Fruit fly (Drosophila melanogaster) whole organism, embryonic: Measurements from ENCODE around the gene Svil.

Source experiments
- Atf3 ChIP-seq: fragments of 200-800 bp; sonication (Bioruptor generic); optimal IDR thresholded peaks from 3 replicates; lab custom pipeline; 2016; ENCODE audit warnings: missing biosample characterization, missing genetic modification characterization
- BEAF-32 ChIP-seq: fragments of 200-800 bp; sonication (Bioruptor generic); optimal IDR thresholded peaks from 3 replicates; lab custom pipeline; 2017; ENCODE audit warnings: missing biosample characterization, missing genetic modification characterization, mild to moderate bottlenecking, moderate library complexity, missing genetic modification reagents
- CG10366 ChIP-seq: fragments of 200-800 bp; sonication (Bioruptor generic); IDR thresholded peaks from 2 replicates; pipeline ENCODE4 v1.3.6; 2022; ENCODE audit warnings: missing biosample characterization, missing genetic modification characterization
- CG11695 ChIP-seq: fragments of 200-800 bp; sonication (Bioruptor generic); IDR thresholded peaks from 3 replicates; pipeline ENCODE4 v1.3.6; 2022; ENCODE audit warnings: missing biosample characterization, missing genetic modification characterization
- CG12104 ChIP-seq: fragments of 200-800 bp; sonication (Bioruptor generic); optimal IDR thresholded peaks from 3 replicates; lab custom pipeline; 2016; ENCODE audit warnings: missing biosample characterization, missing genetic modification characterization
- CG12219 ChIP-seq: fragments of 200-800 bp; sonication (Bioruptor generic); optimal IDR thresholded peaks from 3 replicates; lab custom pipeline; 2018; ENCODE audit warnings: missing biosample characterization, mild to moderate bottlenecking, missing genetic modification characterization
- CG13424 ChIP-seq: fragments of 200-800 bp; sonication (Bioruptor generic); optimal IDR thresholded peaks from 2 replicates; lab custom pipeline; 2019; ENCODE audit warnings: missing biosample characterization, mild to moderate bottlenecking, missing genetic modification characterization, moderate library complexity
- CG14014 ChIP-seq: fragments of 200-800 bp; sonication (Bioruptor generic); IDR thresholded peaks from 2 replicates; pipeline ENCODE4 v1.3.6; 2022; ENCODE audit warnings: missing biosample characterization, missing genetic modification characterization
- CG14050 ChIP-seq: fragments of 200-800 bp; sonication (Bioruptor generic); IDR thresholded peaks from 3 replicates; pipeline ENCODE4 v1.3.6; 2022; ENCODE audit warnings: missing biosample characterization, missing genetic modification characterization
- CG3407 ChIP-seq: fragments of 200-800 bp; sonication (Bioruptor generic); optimal IDR thresholded peaks from 2 replicates; lab custom pipeline; 2018; ENCODE audit warnings: missing biosample characterization, mild to moderate bottlenecking, missing genetic modification characterization
- CG4404 ChIP-seq: fragments of 200-800 bp; sonication (Bioruptor generic); IDR thresholded peaks from 2 replicates; pipeline ENCODE4 v1.3.6; 2022; ENCODE audit warnings: missing biosample characterization, missing genetic modification characterization
- CG4730 ChIP-seq: fragments of 200-800 bp; sonication (Bioruptor generic); IDR thresholded peaks from 2 replicates; pipeline ENCODE4 v1.3.6; 2022; ENCODE audit warnings: missing biosample characterization, missing genetic modification characterization
- CG8089 ChIP-seq: fragments of 200-800 bp; sonication (Bioruptor generic); optimal IDR thresholded peaks from 3 replicates; lab custom pipeline; 2016; ENCODE audit warnings: missing biosample characterization, missing genetic modification characterization
- CG9932 ChIP-seq: fragments of 200-800 bp; sonication (Bioruptor generic); IDR thresholded peaks from 2 replicates; pipeline ENCODE4 v1.3.6; 2022; ENCODE audit warnings: missing biosample characterization, missing genetic modification characterization
- Ets65A ChIP-seq: fragments of 200-800 bp; sonication (Bioruptor generic); peaks from one replicate; lab custom pipeline; 2016; ENCODE audit warnings: missing biosample characterization, missing genetic modification characterization
- Fer1 ChIP-seq: fragments of 200-800 bp; sonication (Bioruptor generic); optimal IDR thresholded peaks from 2 replicates; lab custom pipeline; 2017; ENCODE audit warnings: missing biosample characterization, mild to moderate bottlenecking, missing genetic modification characterization
- Fer3 ChIP-seq: fragments of 200-800 bp; sonication (Bioruptor generic); optimal IDR thresholded peaks from 2 replicates; lab custom pipeline; 2018; ENCODE audit warnings: missing biosample characterization, mild to moderate bottlenecking, missing genetic modification characterization, moderate library complexity
- Hey ChIP-seq: fragments of 200-800 bp; sonication (Bioruptor generic); optimal IDR thresholded peaks from 3 replicates; lab custom pipeline; 2018; ENCODE audit warnings: missing biosample characterization, mild to moderate bottlenecking, missing genetic modification characterization
- Lhr ChIP-seq: fragments of 200-800 bp; sonication (Bioruptor generic); optimal IDR thresholded peaks from 3 replicates; lab custom pipeline; 2017; ENCODE audit warnings: mild to moderate bottlenecking, missing biosample characterization, missing genetic modification reagents, missing genetic modification characterization
- Med ChIP-seq: fragments of 200-800 bp; sonication (Bioruptor generic); peaks from one replicate; lab custom pipeline; 2016; ENCODE audit warnings: missing biosample characterization, missing genetic modification characterization, mild to moderate bottlenecking, inconsistent platforms, moderate library complexity
- Myb ChIP-seq: fragments of 200-800 bp; sonication (Bioruptor generic); optimal IDR thresholded peaks from 2 replicates; lab custom pipeline; 2016; ENCODE audit warnings: missing biosample characterization, missing genetic modification characterization
- NC2α ChIP-seq: fragments of 200-800 bp; sonication (Bioruptor generic); optimal IDR thresholded peaks from 2 replicates; lab custom pipeline; 2016; ENCODE audit warnings: missing biosample characterization, missing genetic modification characterization
- Nf-YC ChIP-seq: fragments of 200-800 bp; optimal IDR thresholded peaks from 3 replicates; lab custom pipeline; 2019; ENCODE audit warnings: missing biosample characterization, mild to moderate bottlenecking, missing genetic modification characterization, moderate library complexity
- PHDP ChIP-seq: fragments of 200-800 bp; sonication (Bioruptor generic); optimal IDR thresholded peaks from 3 replicates; lab custom pipeline; 2018; ENCODE audit warnings: missing biosample characterization, mild to moderate bottlenecking, missing genetic modification characterization, moderate library complexity
- Six4 ChIP-seq: fragments of 200-800 bp; sonication (Bioruptor generic); optimal IDR thresholded peaks from 2 replicates; lab custom pipeline; 2016; ENCODE audit warnings: missing biosample characterization, missing genetic modification characterization
- abd-A ChIP-seq: fragments of 200-800 bp; sonication (Bioruptor generic); optimal IDR thresholded peaks from 3 replicates; lab custom pipeline; 2019; ENCODE audit warnings: missing biosample characterization, mild to moderate bottlenecking, missing genetic modification characterization, moderate library complexity
- ase ChIP-seq: fragments of 200-800 bp; sonication (Bioruptor generic); IDR thresholded peaks from 3 replicates; pipeline ENCODE4 v1.3.6; 2022; ENCODE audit warnings: missing biosample characterization, missing genetic modification characterization
- ato ChIP-seq: fragments of 200-800 bp; sonication (Bioruptor generic); IDR thresholded peaks from 2 replicates; pipeline ENCODE4 v1.3.6; 2022; ENCODE audit warnings: missing biosample characterization, missing genetic modification characterization; ENCODE audit not compliant: partially characterized antibody
- dan ChIP-seq: fragments of 200-800 bp; sonication (Bioruptor generic); IDR thresholded peaks from 2 replicates; pipeline ENCODE4 v1.3.6; 2022; ENCODE audit warnings: missing biosample characterization, missing genetic modification characterization
- dpn ChIP-seq, 2 experiments: fragments of 200-800 bp; sonication (Bioruptor generic); optimal IDR thresholded peaks; 3 replicates each; lab custom pipeline; 2016; ENCODE audit warnings: missing biosample characterization in 2 of 2, missing genetic modification characterization in 2 of 2
- exex ChIP-seq: fragments of 200-800 bp; sonication (Bioruptor generic); optimal IDR thresholded peaks from 4 replicates; lab custom pipeline; 2018; ENCODE audit warnings: missing biosample characterization, mild to moderate bottlenecking, missing genetic modification characterization, moderate library complexity
- eyg ChIP-seq: fragments of 200-800 bp; sonication (Bioruptor generic); optimal IDR thresholded peaks from 3 replicates; lab custom pipeline; 2016; ENCODE audit warnings: missing biosample characterization, missing genetic modification characterization
- gce ChIP-seq: fragments of 200-800 bp; sonication (Bioruptor generic); IDR thresholded peaks from 3 replicates; pipeline ENCODE4 v1.3.6; 2022; ENCODE audit warnings: missing biosample characterization, missing genetic modification characterization
- gcm2 ChIP-seq: fragments of 200-800 bp; sonication (Bioruptor generic); optimal IDR thresholded peaks from 2 replicates; lab custom pipeline; 2016; ENCODE audit warnings: missing biosample characterization, missing genetic modification characterization
- grau ChIP-seq: fragments of 200-800 bp; optimal IDR thresholded peaks from 3 replicates; lab custom pipeline; 2019; ENCODE audit warnings: missing biosample characterization, mild to moderate bottlenecking, missing genetic modification characterization, moderate library complexity
- grn ChIP-seq: fragments of 200-800 bp; sonication (Bioruptor generic); optimal IDR thresholded peaks from 3 replicates; lab custom pipeline; 2017; ENCODE audit warnings: missing biosample characterization, missing genetic modification characterization
- hkb ChIP-seq, 2 experiments: fragments of 200-800 bp in 1 of 2; fragments of >200 bp in 1 of 2; sonication (Bioruptor generic) in 1 of 2; IDR thresholded peaks in 1 of 2; optimal IDR thresholded peaks in 1 of 2; 2 replicates each; pipeline versions ENCODE4 v1.3.6 to Lab custom; 2017 to 2022; ENCODE audit warnings: missing biosample characterization in 1 of 2, missing genetic modification characterization in 1 of 2
- lilli ChIP-seq: fragments of 200-800 bp; sonication (Bioruptor generic); optimal IDR thresholded peaks from 3 replicates; lab custom pipeline; 2016; ENCODE audit warnings: missing biosample characterization, missing genetic modification characterization
- lola ChIP-seq, 3 experiments: fragments of >200 bp in 2 of 3; fragments of 200-800 bp in 1 of 3; sonication (Bioruptor generic) in 1 of 3; optimal IDR thresholded peaks; 2 replicates each; lab custom pipeline; 2017 to 2019; ENCODE audit warnings: missing biosample characterization in 3 of 3, missing genetic modification characterization in 3 of 3, mild to moderate bottlenecking in 1 of 3, moderate library complexity in 1 of 3
- org-1 ChIP-seq: fragments of 200-800 bp; sonication (Bioruptor generic); optimal IDR thresholded peaks from 2 replicates; lab custom pipeline; 2017; ENCODE audit warnings: missing biosample characterization, missing genetic modification characterization
- pnt ChIP-seq: fragments of 200-800 bp; sonication (Bioruptor generic); optimal IDR thresholded peaks from 3 replicates; lab custom pipeline; 2016; ENCODE audit warnings: missing biosample characterization, missing genetic modification characterization
- prd ChIP-seq, 3 experiments: fragments of >200 bp in 2 of 3; fragments of 200-800 bp in 1 of 3; sonication (Bioruptor generic) in 1 of 3; optimal IDR thresholded peaks in 2 of 3; IDR thresholded peaks in 1 of 3; 2 replicates in 2 of 3; 3 replicates in 1 of 3; pipeline versions ENCODE4 v1.3.6 to Lab custom; 2017 to 2022; ENCODE audit warnings: missing biosample characterization in 1 of 3, missing genetic modification characterization in 1 of 3
- rib ChIP-seq: fragments of 200-800 bp; sonication (Bioruptor generic); IDR thresholded peaks from 2 replicates; pipeline ENCODE4 v1.3.6; 2022; ENCODE audit warnings: missing biosample characterization, missing genetic modification characterization
- sisA ChIP-seq: fragments of 200-800 bp; sonication (Bioruptor generic); IDR thresholded peaks from 2 replicates; pipeline ENCODE4 v1.3.6; 2022; ENCODE audit warnings: missing biosample characterization, missing genetic modification characterization
- sna ChIP-seq: fragments of 200-800 bp; sonication (Bioruptor generic); IDR thresholded peaks from 2 replicates; pipeline ENCODE4 v1.3.6; 2022; ENCODE audit warnings: missing biosample characterization, missing genetic modification characterization; ENCODE audit not compliant: partially characterized antibody
- tll ChIP-seq, 2 experiments: fragments of 200-800 bp in 1 of 2; fragments of >200 bp in 1 of 2; sonication (Bioruptor generic) in 1 of 2; optimal IDR thresholded peaks; 2 replicates each; lab custom pipeline; 2017 to 2019; ENCODE audit warnings: missing biosample characterization in 2 of 2, missing genetic modification characterization in 2 of 2, mild to moderate bottlenecking in 1 of 2, moderate library complexity in 1 of 2
- tna ChIP-seq: fragments of 200-800 bp; sonication (Bioruptor generic); IDR thresholded peaks from 2 replicates; pipeline ENCODE4 v1.3.6; 2022; ENCODE audit warnings: missing biosample characterization, missing genetic modification characterization; ENCODE audit not compliant: partially characterized antibody
- unc-4 ChIP-seq: fragments of 200-800 bp; sonication (Bioruptor generic); IDR thresholded peaks from 2 replicates; pipeline ENCODE4 v1.3.6; 2022; ENCODE audit warnings: missing biosample characterization, missing genetic modification characterization; ENCODE audit not compliant: partially characterized antibody

Gene Svil

DNA sequence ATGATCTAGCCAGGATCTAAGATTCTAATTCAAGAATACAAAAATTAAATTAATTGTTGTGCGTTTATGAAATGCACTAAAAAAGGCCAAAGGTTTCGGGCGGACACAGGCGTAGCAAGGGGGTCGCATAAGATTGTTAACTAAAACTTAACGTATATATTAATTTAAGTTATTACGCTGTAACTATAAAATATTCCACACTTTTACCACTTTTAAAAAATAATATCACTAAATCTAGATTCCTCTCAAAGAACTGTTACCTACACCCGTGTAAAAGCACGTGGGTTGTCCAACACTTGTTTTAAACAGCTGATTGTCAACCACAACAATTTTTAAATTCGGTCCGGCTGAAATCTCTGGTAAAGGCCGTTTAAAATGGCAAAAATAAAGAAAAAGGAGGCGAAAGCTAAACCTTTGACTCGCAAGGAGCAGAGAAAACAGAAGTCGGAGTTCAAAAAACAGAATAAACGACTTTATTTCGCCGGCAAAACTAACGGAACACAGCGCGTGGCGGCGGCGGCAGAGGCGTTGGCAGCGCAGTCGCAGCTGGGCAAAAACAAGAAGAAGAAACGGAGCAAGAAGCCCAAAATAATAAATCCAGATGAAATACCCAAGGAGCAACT, 3.9 kb upstream of the Svil start, which contains the start of the genes mRpL23 and CG9004 (continued):
- peak; percentile 95 for TF ChIP-seq NC2α
- TF ChIP-seq rib (GFP tag; lab: Robert Waterston, UW) = peak; percentile 100
- peak; percentile 100 for TF ChIP-seq CG9932 (GFP tag; lab: Robert Waterston, UW)
- peak; percentile 90 for TF ChIP-seq abd-A (tag; lab: Kevin White, UChicago)
- no peak for TF ChIP-seq prd (optimal IDR thresholded peaks at IDR 0.05; lab: Kevin White, UChicago)
- peak; percentile 100 for TF ChIP-seq prd (GFP tag; IDR thresholded peaks at IDR 0.05; lab: Robert Waterston, UW)
- peak; percentile 100 for TF ChIP-seq Ets65A (GFP tag; lab: Kevin White, UChicago)
- TF ChIP-seq gce (GFP tag; lab: Robert Waterston, UW) = peak; percentile 99
- peak; percentile 100 for TF ChIP-seq Med (GFP tag; lab: Kevin White, UChicago)
- peak; percentile 98 for TF ChIP-seq grau (tag; lab: Kevin White, UChicago)
- peak; percentile 100 for TF ChIP-seq lilli (GFP tag; lab: Kevin White, UChicago)
- peak; percentile 97 for TF ChIP-seq gcm2
- TF ChIP-seq Fer3 = peak; percentile 99
- TF ChIP-seq sna (GFP tag; lab: Robert Waterston, UW) = peak; percentile 30; the same call in 1 of the 2 replicates
- TF ChIP-seq tna (GFP tag; lab: Robert Waterston, UW) = no peak
- TF ChIP-seq dpn (GFP tag; optimal IDR thresholded peaks at IDR 0.05; lab: Kevin White, UChicago) = peak; percentile 99
- TF ChIP-seq dan (GFP tag; lab: Robert Waterston, UW) = peak; percentile 98
- TF ChIP-seq ato = no peak
- TF ChIP-seq Myb (GFP tag; lab: Kevin White, UChicago) = peak; percentile 91
- TF ChIP-seq PHDP (tag; lab: Kevin White, UChicago) = peak; percentile 99
- TF ChIP-seq CG8089 = peak; percentile 97
- peak; percentile 98 for TF ChIP-seq Atf3 (GFP tag; lab: Kevin White, UChicago)
- peak; percentile 100 for TF ChIP-seq CG4404 (GFP tag; lab: Robert Waterston, UW)
- TF ChIP-seq exex = peak; percentile 92
- peak in 1 of 3 experiments; percentile 99 for TF ChIP-seq lola (GFP tag; optimal IDR thresholded peaks at IDR 0.05; lab: Kevin White, UChicago)
- TF ChIP-seq Fer1 (GFP tag; lab: Kevin White, UChicago) = peak; percentile 98
- peak; percentile 6 for TF ChIP-seq hkb (optimal IDR thresholded peaks at IDR 0.05; lab: Kevin White, UChicago)
- peak; percentile 99 for TF ChIP-seq hkb (GFP tag; IDR thresholded peaks at IDR 0.05; lab: Robert Waterston, UW)
- peak; percentile 100 for TF ChIP-seq ase
- TF ChIP-seq CG14050 (GFP tag; lab: Robert Waterston, UW) = peak; percentile 99
- peak; percentile 100 for TF ChIP-seq sisA
- TF ChIP-seq CG13424 = peak; percentile 99
- TF ChIP-seq Lhr (GFP tag; lab: Kevin White, UChicago) = peak; percentile 97
- peak; percentile 94 for TF ChIP-seq Hey (tag; lab: Kevin White, UChicago)
- peak; percentile 100 for TF ChIP-seq CG4730 (GFP tag; lab: Robert Waterston, UW)
- peak in 1 of 2 experiments; percentile 83 for TF ChIP-seq tll (GFP tag; optimal IDR thresholded peaks at IDR 0.05; lab: Kevin White, UChicago)
- peak; percentile 99 for TF ChIP-seq CG12104 (GFP tag; lab: Kevin White, UChicago)
- TF ChIP-seq CG3407 (GFP tag; lab: Kevin White, UChicago) = peak; percentile 97
- TF ChIP-seq CG14014 (GFP tag; lab: Robert Waterston, UW) = peak; percentile 100
- peak; percentile 99 for TF ChIP-seq Six4
- TF ChIP-seq Nf-YC = peak; percentile 90
- TF ChIP-seq eyg (GFP tag; lab: Kevin White, UChicago) = peak; percentile 98
- peak; percentile 99 for TF ChIP-seq pnt (GFP tag; lab: Kevin White, UChicago)
- TF ChIP-seq CG12219 (GFP tag; lab: Kevin White, UChicago) = peak; percentile 98
- TF ChIP-seq org-1 (GFP tag; lab: Kevin White, UChicago) = peak; percentile 97
- peak; percentile 47 for TF ChIP-seq BEAF-32
- TF ChIP-seq CG10366 (GFP tag; lab: Robert Waterston, UW) = peak; percentile 100
- TF ChIP-seq grn = peak; percentile 89
- TF ChIP-seq CG11695 (GFP tag; lab: Robert Waterston, UW) = peak; percentile 99
- TF ChIP-seq unc-4 = 0 out of 2 replicates have a peak, but pooled peaks have one; percentile 19
